Worm (Caenorhabditis elegans) whole organism, dauer: ENCODE results near the gene F46B3.23.

Experiments
- unc-62 ChIP-seq: sonication (generic microtip); optimal IDR thresholded peaks from 2 replicates; lab custom pipeline; 2017; ENCODE audit warnings: missing biosample characterization, missing genetic modification reagents, missing genetic modification characterization

Gene F46B3.23

ce11 chrV:20606617-20607016 is at the start of gene F46B3.23:
F46B3.23 (minus strand) TSS chrV:20606717.
- no peak for TF ChIP-seq unc-62 (GFP tag; lab: Kevin White, UChicago)

ce11 chrV:20655174-20655573 is 48.7 kb upstream of the F46B3.23 start:
- no peak for TF ChIP-seq unc-62 (GFP tag; lab: Kevin White, UChicago)

- TF ChIP-seq unc-62 (GFP tag; lab: Kevin White, UChicago): no peak
These were observed 47.8 kb upstream of the F46B3.23 start, which contains the start of gene mnr-1 for ce11 chrV:20654350-20654749. mnr-1 (plus strand) TSS chrV:20654650.

ce11 chrV:20651923-20652322 is 45.4 kb upstream of the F46B3.23 start:
- TF ChIP-seq unc-62 (GFP tag; lab: Kevin White, UChicago): no peak

- no peak for TF ChIP-seq unc-62 (GFP tag; lab: Kevin White, UChicago)
These were observed 42.4 kb upstream of the F46B3.23 start for ce11 chrV:20648868-20649267.

- TF ChIP-seq unc-62 (GFP tag; lab: Kevin White, UChicago): no peak
These were observed 39.0 kb upstream of the F46B3.23 start for ce11 chrV:20645479-20645878.

- no peak for TF ChIP-seq unc-62 (GFP tag; lab: Kevin White, UChicago)
These were observed 35.4 kb upstream of the F46B3.23 start, which contains the start of gene srxa-15 for ce11 chrV:20641896-20642295. srxa-15 (plus strand) TSS chrV:20642196.

ce11 chrV:20639294-20639693 is 32.8 kb upstream of the F46B3.23 start, which contains the start of gene srxa-14:
srxa-14 (plus strand) TSS chrV:20639594.
- TF ChIP-seq unc-62 (GFP tag; lab: Kevin White, UChicago): no peak

- TF ChIP-seq unc-62 (GFP tag; lab: Kevin White, UChicago): no peak
These were observed 31.8 kb upstream of the F46B3.23 start, which contains the start of gene Y44A6B.3 for ce11 chrV:20638344-20638743. Y44A6B.3 (minus strand) TSS chrV:20638444.

ce11 chrV:20636855-20637254 is 30.3 kb upstream of the F46B3.23 start, which contains the start of gene ttr-13:
ttr-13 (minus strand) TSS chrV:20636955.
- no peak for TF ChIP-seq unc-62 (GFP tag; lab: Kevin White, UChicago)

ce11 chrV:20634330-20634729 is 27.8 kb upstream of the F46B3.23 start, which contains the start of gene F46B3.16:
F46B3.16 (plus strand) TSS chrV:20634630.
- TF ChIP-seq unc-62 (GFP tag; lab: Kevin White, UChicago): no peak

ce11 chrV:20633619-20634018 is 27.1 kb upstream of the F46B3.23 start, which contains the start of gene F46B3.15:
F46B3.15 (minus strand) TSS chrV:20633719.
- no peak for TF ChIP-seq unc-62 (GFP tag; lab: Kevin White, UChicago)

- TF ChIP-seq unc-62 (GFP tag; lab: Kevin White, UChicago): no peak
These were observed 24.7 kb upstream of the F46B3.23 start, which contains the start of gene F46B3.14 for ce11 chrV:20631255-20631654. F46B3.14 (minus strand) TSS chrV:20631355.

- no peak for TF ChIP-seq unc-62 (GFP tag; lab: Kevin White, UChicago)
These were observed 19.7 kb upstream of the F46B3.23 start, which contains the start of the genes F46B3.9 and srz-18 for ce11 chrV:20626043-20626761. F46B3.9 (minus strand) TSS chrV:20626143. srz-18 (plus strand) TSS chrV:20626711.

- no peak for TF ChIP-seq unc-62 (GFP tag; lab: Kevin White, UChicago)
These were observed 18.7 kb upstream of the F46B3.23 start for ce11 chrV:20625260-20625659.

ce11 chrV:20623060-20623459 is 16.5 kb upstream of the F46B3.23 start, which contains the start of gene F46B3.8:
F46B3.8 (minus strand) TSS chrV:20623160.
- TF ChIP-seq unc-62 (GFP tag; lab: Kevin White, UChicago): no peak
